Fruit fly (Drosophila melanogaster): Measurements from ENCODE around the gene CG15385.

DNA sequence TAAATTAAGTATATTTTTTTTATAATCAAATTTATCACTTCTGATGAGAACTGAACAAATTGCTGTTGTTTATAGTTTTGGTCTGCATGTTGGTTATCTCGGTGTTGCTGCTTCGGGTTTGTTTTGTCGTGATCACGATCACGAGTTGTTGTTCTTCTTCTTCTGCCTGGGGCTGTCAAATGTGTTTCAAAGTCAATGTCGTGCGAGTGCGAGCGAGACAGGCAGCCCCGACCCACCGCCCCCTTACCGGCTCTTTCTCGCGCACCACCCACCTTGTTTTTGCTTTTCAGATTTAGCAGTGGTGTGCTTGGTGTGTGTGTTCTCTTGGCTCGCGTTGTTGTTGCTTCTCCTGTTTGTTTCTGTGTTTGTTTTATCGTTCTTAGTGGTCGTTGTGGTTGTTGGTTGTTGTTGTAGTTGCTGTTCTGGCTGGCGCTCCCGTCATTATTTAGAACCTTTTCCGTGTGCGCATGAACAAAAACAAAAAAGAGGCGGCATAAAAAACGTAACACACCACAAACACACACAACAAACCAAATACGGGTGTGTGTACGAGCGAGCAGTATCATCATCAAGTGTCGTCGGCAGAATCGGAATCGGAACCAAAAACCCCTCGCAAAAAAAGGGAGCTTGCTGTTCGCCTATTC, 14.8 kb downstream of the CG15385 start, which contains the start of gene COX7AL2:
- TF ChIP-seq pan (optimal IDR thresholded peaks at IDR 0.05) (no peak), psq (optimal IDR thresholded peaks at IDR 0.05) (no peak)
